Worm (Caenorhabditis elegans): ENCODE measurements around the gene csn-4.

csn-4 gene

DNA sequence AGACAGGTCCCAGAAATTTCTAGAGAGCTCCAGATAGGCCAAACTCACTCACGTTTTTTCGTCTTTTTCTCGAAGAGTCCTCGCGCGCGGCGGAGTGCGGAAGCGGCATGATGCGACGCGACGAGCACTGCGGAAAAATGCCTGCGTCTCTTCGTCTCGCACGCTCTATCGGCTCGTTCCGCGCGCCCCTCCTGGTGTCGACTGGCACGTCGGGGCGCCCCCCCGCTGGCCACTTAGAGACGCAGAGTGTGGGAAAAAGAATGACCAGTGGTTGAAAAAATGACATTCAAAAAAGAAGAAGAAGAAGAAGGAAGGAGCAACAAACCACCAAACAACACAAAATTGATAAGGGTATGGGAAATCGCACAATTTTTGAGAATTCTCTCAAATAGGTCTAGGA, 19.4 kb downstream of the csn-4 start, which contains the start of gene znf-782:
TSS of gene znf-782 (minus strand) at position 96 of the 400 bp plus-strand sequence.
- TF ChIP-seq nhr-21 (tag; optimal IDR thresholded peaks at IDR 0.05) = no peak
- TF ChIP-seq lsy-2 (tag; optimal IDR thresholded peaks at IDR 0.05) = peak in 1 of 2 experiments; percentile 19
- peak; percentile 8 for TF ChIP-seq zag-1 (tag; optimal IDR thresholded peaks at IDR 0.05)
- no peak for TF ChIP-seq unc-39 (tag; optimal IDR thresholded peaks at IDR 0.05)
- TF ChIP-seq fos-1 (tag; optimal IDR thresholded peaks at IDR 0.05) = peak; percentile 41
- TF ChIP-seq Y55F3AM.14 (GFP tag; optimal IDR thresholded peaks at IDR 0.05) = no peak
- TF ChIP-seq sma-3 (GFP tag; optimal IDR thresholded peaks at IDR 0.05) = no peak
- peak; percentile 38 to 74 for TF ChIP-seq mdl-1 (tag; optimal IDR thresholded peaks at IDR 0.05)
- no peak for TF ChIP-seq ceh-82 (tag; optimal IDR thresholded peaks at IDR 0.05)
- peak; percentile 75 for TF ChIP-seq F13H6.1 (tag; optimal IDR thresholded peaks at IDR 0.05)

- TF ChIP-seq lin-39 (tag; optimal IDR thresholded peaks at IDR 0.05) = no peak
- no peak for TF ChIP-seq mdl-1 (tag; optimal IDR thresholded peaks at IDR 0.05)
- no peak for TF ChIP-seq elt-3 (tag; optimal IDR thresholded peaks at IDR 0.05)
- no peak for TF ChIP-seq alr-1 (tag; optimal IDR thresholded peaks at IDR 0.05)
- TF ChIP-seq elt-1 (tag; optimal IDR thresholded peaks at IDR 0.05) = no peak
- TF ChIP-seq ama-1 (optimal IDR thresholded peaks at IDR 0.05) = no peak
- no peak for TF ChIP-seq sem-4 (tag; optimal IDR thresholded peaks at IDR 0.05)
- no peak for TF ChIP-seq sma-3 (GFP tag; optimal IDR thresholded peaks at IDR 0.05)
- no peak for TF ChIP-seq nhr-237 (tag; optimal IDR thresholded peaks at IDR 0.05)
- TF ChIP-seq nhr-11 (tag; optimal IDR thresholded peaks at IDR 0.05) = no peak
- no peak for TF ChIP-seq zag-1 (tag; optimal IDR thresholded peaks at IDR 0.05)
- TF ChIP-seq Y55F3AM.14 (GFP tag; optimal IDR thresholded peaks at IDR 0.05) = no peak
Measured at ce11 chrIV:1065569-1065968, 21.2 kb downstream of the csn-4 start.

DNA sequence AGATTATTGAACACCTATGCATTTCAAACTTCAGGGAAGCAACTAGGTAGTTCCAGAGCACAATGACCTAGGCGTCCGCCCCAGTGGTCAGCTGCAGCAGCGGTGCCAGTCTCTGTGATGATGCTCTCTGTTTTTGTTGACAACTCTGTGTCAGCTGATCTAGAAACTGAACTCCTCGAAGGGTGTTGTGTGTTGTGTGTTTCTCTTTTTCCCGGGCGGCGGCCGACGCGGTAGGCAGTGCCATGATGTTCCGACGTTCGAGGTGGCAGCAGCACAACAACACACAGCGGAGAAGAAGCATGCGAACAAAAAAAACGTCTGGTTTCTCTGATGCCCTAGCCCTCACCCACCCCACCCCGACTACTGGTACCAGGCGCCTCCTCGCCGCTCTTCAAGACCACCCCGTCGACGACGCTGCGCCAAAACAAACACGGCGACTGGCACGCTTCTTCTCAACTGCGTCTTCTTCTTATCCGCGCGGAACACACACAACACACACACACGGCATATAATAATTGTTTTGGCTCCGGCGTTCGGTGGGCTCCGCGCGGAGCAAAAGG, 22.4 kb downstream of the csn-4 start:
- TF ChIP-seq crh-2 (tag; optimal IDR thresholded peaks at IDR 0.05) (no peak), lin-11 (tag; optimal IDR thresholded peaks at IDR 0.05) (peak; percentile 1)

DNA sequence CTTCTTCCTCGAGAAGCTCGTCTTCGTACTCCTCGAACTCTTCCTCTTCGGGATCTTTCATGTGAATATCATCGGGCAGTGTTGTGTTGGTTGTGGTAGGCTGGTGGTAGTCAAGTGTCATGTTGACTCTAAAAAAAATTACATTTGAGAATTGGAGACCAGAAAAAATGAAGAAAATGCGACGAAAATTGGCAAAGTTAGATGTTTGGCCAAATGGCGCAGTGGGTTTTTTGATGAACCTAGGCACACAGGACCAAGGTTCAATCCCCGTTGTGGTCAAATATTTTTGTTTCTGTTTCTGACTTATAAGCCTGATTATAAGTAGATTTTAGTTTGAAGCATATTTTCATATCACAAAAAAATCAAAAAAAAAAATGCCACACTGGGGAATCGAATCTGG, 23.8 kb downstream of the csn-4 start:
- no peak for TF ChIP-seq elt-3 (tag; optimal IDR thresholded peaks at IDR 0.05)
- no peak for TF ChIP-seq egl-27 (tag; optimal IDR thresholded peaks at IDR 0.05)
- no peak for TF ChIP-seq lsy-2 (tag; optimal IDR thresholded peaks at IDR 0.05)

DNA sequence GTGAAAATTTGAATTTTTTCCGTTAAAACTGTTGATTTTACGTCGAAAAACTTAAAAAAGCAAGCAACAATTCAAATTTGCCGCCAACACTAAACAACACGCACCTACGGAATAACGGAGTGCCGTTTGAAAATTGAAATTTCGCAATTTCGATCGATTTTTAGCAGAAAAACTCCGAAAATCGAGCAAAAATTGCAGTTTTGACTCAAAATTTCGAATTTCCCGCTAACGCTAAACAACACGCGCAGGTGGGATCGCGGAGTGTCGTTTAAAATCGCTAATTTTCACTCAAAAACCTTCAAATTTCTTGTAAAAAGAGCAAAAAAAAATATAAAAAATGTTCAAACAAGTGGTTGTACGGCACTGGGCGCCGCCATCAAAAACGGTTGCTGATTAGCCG, 28.3 kb downstream of the csn-4 start:
- no peak for TF ChIP-seq gmeb-1 (tag; optimal IDR thresholded peaks at IDR 0.05)

DNA sequence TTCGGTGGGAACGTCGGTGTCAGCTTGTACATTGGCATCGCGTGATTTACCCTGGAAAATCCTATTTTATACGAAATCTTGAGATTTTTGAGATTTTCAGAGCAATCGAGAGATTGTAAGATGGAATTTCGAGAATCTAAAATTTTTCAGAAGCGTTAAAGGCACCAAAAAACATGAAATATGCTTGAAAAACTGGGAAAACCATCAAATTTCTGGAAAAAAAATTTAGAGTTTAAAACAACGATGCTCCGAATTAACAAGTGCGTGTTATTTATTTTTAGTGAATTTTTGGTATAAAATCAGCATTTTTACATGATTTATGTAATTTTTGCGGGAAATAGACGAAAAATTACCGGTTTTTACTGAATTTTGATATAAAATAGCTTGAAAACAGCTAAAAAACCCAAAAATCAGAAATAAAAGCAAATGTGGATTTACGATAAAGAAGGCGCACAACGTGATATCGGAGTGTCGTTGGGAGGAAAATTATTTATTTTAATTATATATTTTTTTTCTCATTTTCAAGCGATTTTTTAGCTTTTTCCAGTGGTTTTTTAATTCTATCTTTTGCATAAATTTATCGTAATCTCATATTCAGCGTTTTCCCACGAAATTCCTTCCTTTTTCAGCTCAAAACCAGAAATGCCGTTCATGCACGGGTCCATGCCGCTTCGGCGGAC, 30.4 kb downstream of the csn-4 start, which contains the start of the genes Y55F3AM.13 and mrps-25:
TSS of gene Y55F3AM.13 (minus strand) at position 51 of the 680 bp plus-strand sequence.
TSS of gene mrps-25 (plus strand) at position 630 of the 680 bp plus-strand sequence.
- TF ChIP-seq sma-3 (GFP tag; optimal IDR thresholded peaks at IDR 0.05) (peak; percentile 48), crh-2 (tag; optimal IDR thresholded peaks at IDR 0.05) (peak; percentile 26), nhr-77 (tag; optimal IDR thresholded peaks at IDR 0.05) (no peak), peb-1 (tag; optimal IDR thresholded peaks at IDR 0.05) (no peak), ama-1 (optimal IDR thresholded peaks at IDR 0.05) (no peak), nhr-25 (tag; optimal IDR thresholded peaks at IDR 0.05) (peak; percentile 48), unc-55 (GFP tag; optimal IDR thresholded peaks at IDR 0.05) (peak; percentile 68), lin-13 (GFP tag; optimal IDR thresholded peaks at IDR 0.05) (peak; percentile 5), C34F6.9 (tag; optimal IDR thresholded peaks at IDR 0.05) (peak; percentile 45), dmd-4 (tag; optimal IDR thresholded peaks at IDR 0.05) (no peak), lsy-2 (tag; optimal IDR thresholded peaks at IDR 0.05) (peak; percentile 9 to 75), ztf-4 (tag; optimal IDR thresholded peaks at IDR 0.05) (no peak), gmeb-1 (tag; optimal IDR thresholded peaks at IDR 0.05) (peak; percentile 63), unc-39 (tag; optimal IDR thresholded peaks at IDR 0.05) (no peak), nhr-10 (tag; optimal IDR thresholded peaks at IDR 0.05) (no peak), sma-9 (GFP tag; optimal IDR thresholded peaks at IDR 0.05) (no peak), sma-9 (tag; optimal IDR thresholded peaks at IDR 0.05) (no peak), nhr-23 (tag; optimal IDR thresholded peaks at IDR 0.05) (no peak), blmp-1 (tag; optimal IDR thresholded peaks at IDR 0.05; ENCODE audit: insufficient read depth) (no peak), ZK546.5 (tag; optimal IDR thresholded peaks at IDR 0.05) (no peak), aly-2 (tag; optimal IDR thresholded peaks at IDR 0.05) (no peak), R02D3.7 (tag; optimal IDR thresholded peaks at IDR 0.05) (peak; percentile 90), mdl-1 (tag; optimal IDR thresholded peaks at IDR 0.05) (no peak)
